Fruit fly (Drosophila melanogaster): ENCODE data around the gene Taf4.

The Taf4 gene

dm6 chr3L:16161847-16162556 lies 49.0 kb downstream of the Taf4 start (continued):
- TF ChIP-seq CG8089 (GFP tag; optimal IDR thresholded peaks at IDR 0.05), result peak; percentile 51
- TF ChIP-seq Jarid2 (GFP tag; optimal IDR thresholded peaks at IDR 0.05), result peak; percentile 11
- peak; percentile 33; the same call in 1 of the 3 replicates for TF ChIP-seq Mrtf (GFP tag; IDR thresholded peaks at IDR 0.05)
- no peak for TF ChIP-seq MESR4 (GFP tag; optimal IDR thresholded peaks at IDR 0.05)
- TF ChIP-seq Dfd (GFP tag; optimal IDR thresholded peaks at IDR 0.05), result no peak
- TF ChIP-seq CG7357 (GFP tag; IDR thresholded peaks at IDR 0.05), result 0 out of 3 replicates have a peak, but pooled peaks have one; percentile 24
- TF ChIP-seq Optix (GFP tag; IDR thresholded peaks at IDR 0.05), result no peak
- 0 out of 2 replicates have a peak, but pooled peaks have one; percentile 41 for TF ChIP-seq rib (GFP tag; IDR thresholded peaks at IDR 0.05)
- no peak for TF ChIP-seq emc (GFP tag; optimal IDR thresholded peaks at IDR 0.05)
- peak; percentile 67 for TF ChIP-seq unpg (GFP tag; optimal IDR thresholded peaks at IDR 0.05)
- peak; percentile 62 for TF ChIP-seq eyg (GFP tag; optimal IDR thresholded peaks at IDR 0.05)
- no peak for TF ChIP-seq stwl (tag; optimal IDR thresholded peaks at IDR 0.05)
- no peak for TF ChIP-seq CG30020 (tag; optimal IDR thresholded peaks at IDR 0.05)
- no peak for TF ChIP-seq CG2889 (GFP tag; IDR thresholded peaks at IDR 0.05)
- TF ChIP-seq Fer3 (tag; optimal IDR thresholded peaks at IDR 0.05), result peak; percentile 75
- TF ChIP-seq CG32767 (GFP tag; IDR thresholded peaks at IDR 0.05), result peak; percentile 66; the same call in 1 of the 2 replicates
- peak; percentile 82 for TF ChIP-seq Med (GFP tag)
- TF ChIP-seq Opbp (GFP tag; IDR thresholded peaks at IDR 0.05; ENCODE audit: partially characterized antibody), result no peak
- no peak for TF ChIP-seq Dip2 (GFP tag; IDR thresholded peaks at IDR 0.05)
- peak; percentile 44 for TF ChIP-seq CG12071 (GFP tag; optimal IDR thresholded peaks at IDR 0.05)
- TF ChIP-seq Hsf (GFP tag; optimal IDR thresholded peaks at IDR 0.05), result peak; percentile 68
- TF ChIP-seq E2f1 (GFP tag; IDR thresholded peaks at IDR 0.05), result peak; percentile 41
- peak; percentile 70 for TF ChIP-seq Ada2b (GFP tag; IDR thresholded peaks at IDR 0.05)
- TF ChIP-seq CG17361 (GFP tag; IDR thresholded peaks at IDR 0.05), result peak; percentile 76
- TF ChIP-seq Lhr (GFP tag; optimal IDR thresholded peaks at IDR 0.05), result peak; percentile 6
- TF ChIP-seq Dip3 (GFP tag; optimal IDR thresholded peaks at IDR 0.05), result peak; percentile 74
- TF ChIP-seq cas (GFP tag; IDR thresholded peaks at IDR 0.05), result no peak
- TF ChIP-seq CG3995 (GFP tag; optimal IDR thresholded peaks at IDR 0.05), result peak; percentile 40
- peak; percentile 27; the same call in 1 of the 3 replicates for TF ChIP-seq B-H1 (GFP tag; IDR thresholded peaks at IDR 0.05)
- TF ChIP-seq pb (GFP tag; optimal IDR thresholded peaks at IDR 0.05), result peak; percentile 53
- TF ChIP-seq CG31388 (GFP tag; optimal IDR thresholded peaks at IDR 0.05), result no peak
- TF ChIP-seq mirr (GFP tag; optimal IDR thresholded peaks at IDR 0.05), result peak; percentile 1
- TF ChIP-seq CG16779 (GFP tag; IDR thresholded peaks at IDR 0.05), result no peak
- peak; percentile 69 for TF ChIP-seq CG6813 (GFP tag; optimal IDR thresholded peaks at IDR 0.05)
- peak; percentile 24 for TF ChIP-seq CG18764 (GFP tag; optimal IDR thresholded peaks at IDR 0.05)
- TF ChIP-seq CG14667 (GFP tag; IDR thresholded peaks at IDR 0.05), result no peak
- no peak for TF ChIP-seq da (GFP tag; optimal IDR thresholded peaks at IDR 0.05)
- TF ChIP-seq crc (GFP tag; optimal IDR thresholded peaks at IDR 0.05), result peak; percentile 72
- no peak; the same call in 1 of the 2 replicates for TF ChIP-seq aop (GFP tag; IDR thresholded peaks at IDR 0.05)
- no peak for TF ChIP-seq mld (GFP tag; IDR thresholded peaks at IDR 0.05; ENCODE audit: partially characterized antibody)
- peak; percentile 59 for TF ChIP-seq slp2 (GFP tag; optimal IDR thresholded peaks at IDR 0.05)
- TF ChIP-seq CG3838 (GFP tag; optimal IDR thresholded peaks at IDR 0.05), result no peak
- no peak for TF ChIP-seq CG7963 (GFP tag; IDR thresholded peaks at IDR 0.05; ENCODE audit: partially characterized antibody)
- no peak for TF ChIP-seq bbx (GFP tag; IDR thresholded peaks at IDR 0.05; ENCODE audit: partially characterized antibody)
- TF ChIP-seq Tbp (GFP tag; optimal IDR thresholded peaks at IDR 0.05), result no peak
- TF ChIP-seq CG14441 (GFP tag; IDR thresholded peaks at IDR 0.05), result peak; percentile 36; the same call in 1 of the 2 replicates
- no peak for TF ChIP-seq pzg (GFP tag; optimal IDR thresholded peaks at IDR 0.05)
- TF ChIP-seq CG9797 (GFP tag; optimal IDR thresholded peaks at IDR 0.05), result no peak
- no peak; the same call in 1 of the 2 replicates for TF ChIP-seq CG11247 (GFP tag; IDR thresholded peaks at IDR 0.05)
- 0 out of 3 replicates have a peak, but pooled peaks have one; percentile 39 for TF ChIP-seq ase (GFP tag; IDR thresholded peaks at IDR 0.05)

Measured in whole organism, embryonic.